Worm (Caenorhabditis elegans) whole organism, L4 larva: ENCODE results near the gene B0454.6.
A peak's percentile ranks its signal among the peaks of the same experiment; 100 is the strongest.

Experiments used
- F37D6.2 ChIP-seq: sonication (generic microtip); optimal IDR thresholded peaks from 2 replicates; lab custom pipeline; 2016; ENCODE audit warnings: mild to moderate bottlenecking, missing genetic modification characterization, missing compliant biosample characterization
- F49E8.2 ChIP-seq: sonication (generic microtip); optimal IDR thresholded peaks from 2 replicates; lab custom pipeline; 2016; ENCODE audit warnings: missing compliant biosample characterization, mild to moderate bottlenecking, missing genetic modification characterization, borderline replicate concordance
- R02D3.7 ChIP-seq: fragments of 150-350 bp; sonication (generic microtip); optimal IDR thresholded peaks from 3 replicates; lab custom pipeline; 2014; ENCODE audit warnings: missing biosample characterization, missing genetic modification characterization
- T26A8.4 ChIP-seq: fragments of 200-800 bp; sonication (Bioruptor generic); IDR thresholded peaks from 2 replicates; pipeline ENCODE4 v1.3.6; 2022; ENCODE audit warnings: missing genetic modification characterization, missing compliant biosample characterization
- ZK546.5 ChIP-seq, 2 experiments: sonication (generic microtip); optimal IDR thresholded peaks; 2 replicates each; lab custom pipeline; 2017; ENCODE audit warnings: missing biosample characterization in 2 of 2, missing genetic modification characterization in 2 of 2
- aha-1 ChIP-seq: fragments of 150-350 bp; peaks from one replicate; lab custom pipeline; 2014; ENCODE audit warnings: missing biosample characterization, missing genetic modification characterization
- ceh-44 ChIP-seq: fragments of 200-800 bp; sonication (Bioruptor generic); IDR thresholded peaks from 2 replicates; pipeline ENCODE4 v1.3.6; 2022; ENCODE audit warnings: missing genetic modification reagents, missing genetic modification characterization, missing compliant biosample characterization
- cey-2 ChIP-seq: sonication (generic microtip); optimal IDR thresholded peaks from 3 replicates; lab custom pipeline; 2017; ENCODE audit warnings: missing genetic modification characterization, mild to moderate bottlenecking, missing compliant biosample characterization, antibody characterized with exemption, borderline replicate concordance; ENCODE audit not compliant: insufficient read depth
- daf-12 ChIP-seq: fragments of 150-350 bp; optimal IDR thresholded peaks from 2 replicates; lab custom pipeline; 2014; ENCODE audit warnings: missing biosample characterization, missing genetic modification reagents, missing genetic modification characterization
- daf-19 ChIP-seq: fragments of 200-800 bp; sonication (Bioruptor generic); conservative IDR thresholded peaks from 2 replicates; pipeline ENCODE4 v1.3.6; 2022; ENCODE audit warnings: missing genetic modification characterization, missing compliant biosample characterization
- dmd-8 ChIP-seq: fragments of 200-800 bp; sonication (Bioruptor generic); IDR thresholded peaks from 2 replicates; pipeline ENCODE4 v1.3.6; 2022; ENCODE audit warnings: missing genetic modification characterization, missing compliant biosample characterization
- dmd-9 ChIP-seq: fragments of 200-800 bp; sonication (Bioruptor generic); IDR thresholded peaks from 2 replicates; pipeline ENCODE4 v1.3.6; 2022; ENCODE audit warnings: missing genetic modification reagents, missing genetic modification characterization, missing compliant biosample characterization
- duxl-1 ChIP-seq: sonication (generic microtip); optimal IDR thresholded peaks from 2 replicates; lab custom pipeline; 2016; ENCODE audit warnings: mild to moderate bottlenecking, missing genetic modification characterization, moderate library complexity, missing compliant biosample characterization; ENCODE audit not compliant: poor library complexity
- egl-27 ChIP-seq: sonication (generic microtip); optimal IDR thresholded peaks from 3 replicates; lab custom pipeline; 2017; ENCODE audit warnings: missing biosample characterization, missing genetic modification reagents, missing genetic modification characterization
- fkh-10 ChIP-seq: fragments of 150-350 bp; optimal IDR thresholded peaks from 2 replicates; lab custom pipeline; 2014; ENCODE audit warnings: missing biosample characterization, missing genetic modification reagents, missing genetic modification characterization
- hlh-30 ChIP-seq: sonication (generic microtip); optimal IDR thresholded peaks from 2 replicates; lab custom pipeline; 2017; ENCODE audit warnings: antibody characterized with exemption, mild to moderate bottlenecking, missing genetic modification characterization, missing compliant biosample characterization; ENCODE audit not compliant: insufficient read depth
- hmg-1.1 ChIP-seq: fragments of 200-800 bp; sonication (Bioruptor generic); IDR thresholded peaks from 2 replicates; pipeline ENCODE4 v1.3.6; 2022; ENCODE audit warnings: missing genetic modification reagents, missing genetic modification characterization, missing compliant biosample characterization
- lim-7 ChIP-seq: fragments of 200-800 bp; sonication (Bioruptor generic); IDR thresholded peaks from 2 replicates; pipeline ENCODE4 v1.3.6; 2022; ENCODE audit warnings: missing genetic modification characterization, missing compliant biosample characterization
- lin-1 ChIP-seq: fragments of 200-800 bp; sonication (Bioruptor generic); IDR thresholded peaks from 2 replicates; pipeline ENCODE4 v1.3.6; 2022; ENCODE audit warnings: missing genetic modification reagents, missing genetic modification characterization, missing compliant biosample characterization
- lin-13 ChIP-seq: fragments of 150-350 bp; optimal IDR thresholded peaks from 2 replicates; lab custom pipeline; 2014; ENCODE audit warnings: missing biosample characterization, missing genetic modification reagents, missing genetic modification characterization
- madf-5 ChIP-seq, 2 experiments: fragments of 200-800 bp; sonication (Bioruptor generic); IDR thresholded peaks; 2 replicates each; pipeline ENCODE4 v1.3.6; 2022; ENCODE audit warnings: missing compliant biosample characterization in 2 of 2, missing genetic modification characterization in 2 of 2
- mdt-29 ChIP-seq: fragments of 200-800 bp; sonication (Bioruptor generic); IDR thresholded peaks from 2 replicates; pipeline ENCODE4 v1.3.6; 2022; ENCODE audit warnings: missing genetic modification reagents, missing genetic modification characterization, missing compliant biosample characterization
- mxl-3 ChIP-seq: fragments of 200-800 bp; sonication (Bioruptor generic); optimal IDR thresholded peaks from 2 replicates; lab custom pipeline; 2018; ENCODE audit warnings: mild to moderate bottlenecking, missing genetic modification characterization, missing compliant biosample characterization
- nhr-102 ChIP-seq: sonication (generic microtip); optimal IDR thresholded peaks from 2 replicates; lab custom pipeline; 2016; ENCODE audit warnings: mild to moderate bottlenecking, missing genetic modification characterization, moderate library complexity, missing compliant biosample characterization
- nhr-28 ChIP-seq: fragments of 150-350 bp; optimal IDR thresholded peaks from 2 replicates; lab custom pipeline; 2014; ENCODE audit warnings: missing biosample characterization, missing genetic modification characterization
- nhr-42 ChIP-seq: fragments of 200-800 bp; sonication (Bioruptor generic); IDR thresholded peaks from 2 replicates; pipeline ENCODE4 v1.3.6; 2022; ENCODE audit warnings: missing genetic modification characterization, missing compliant biosample characterization
- nhr-48 ChIP-seq: sonication (generic microtip); optimal IDR thresholded peaks from 2 replicates; lab custom pipeline; 2016; ENCODE audit warnings: mild to moderate bottlenecking, missing genetic modification characterization, missing compliant biosample characterization
- saeg-2 ChIP-seq: fragments of 200-800 bp; sonication (Bioruptor generic); IDR thresholded peaks from 2 replicates; pipeline ENCODE4 v1.3.6; 2022; ENCODE audit warnings: missing genetic modification reagents, missing genetic modification characterization, missing compliant biosample characterization
- set-16 ChIP-seq: fragments of 200-800 bp; sonication (Bioruptor generic); IDR thresholded peaks from 2 replicates; pipeline ENCODE4 v1.3.6; 2022; ENCODE audit warnings: missing genetic modification reagents, missing genetic modification characterization, missing compliant biosample characterization
- skn-1 ChIP-seq: fragments of 150-350 bp; optimal IDR thresholded peaks from 2 replicates; lab custom pipeline; 2014; ENCODE audit warnings: missing biosample characterization, missing genetic modification characterization
- snpc-1.2 ChIP-seq: fragments of 200-800 bp; sonication (Bioruptor generic); IDR thresholded peaks from 2 replicates; pipeline ENCODE4 v1.3.6; 2022; ENCODE audit warnings: missing genetic modification reagents, missing genetic modification characterization, missing compliant biosample characterization
- snpc-4 ChIP-seq: fragments of 150-350 bp; optimal IDR thresholded peaks from 2 replicates; lab custom pipeline; 2014; ENCODE audit warnings: missing biosample characterization, missing genetic modification characterization
- zag-1 ChIP-seq: fragments of 150-350 bp; optimal IDR thresholded peaks from 2 replicates; lab custom pipeline; 2014; ENCODE audit warnings: missing biosample characterization, missing genetic modification characterization
- zip-11 ChIP-seq: fragments of 200-800 bp; sonication (Bioruptor generic); IDR thresholded peaks from 2 replicates; pipeline ENCODE4 v1.3.6; 2022; ENCODE audit warnings: missing genetic modification characterization, missing compliant biosample characterization

B0454.6 gene

DNA sequence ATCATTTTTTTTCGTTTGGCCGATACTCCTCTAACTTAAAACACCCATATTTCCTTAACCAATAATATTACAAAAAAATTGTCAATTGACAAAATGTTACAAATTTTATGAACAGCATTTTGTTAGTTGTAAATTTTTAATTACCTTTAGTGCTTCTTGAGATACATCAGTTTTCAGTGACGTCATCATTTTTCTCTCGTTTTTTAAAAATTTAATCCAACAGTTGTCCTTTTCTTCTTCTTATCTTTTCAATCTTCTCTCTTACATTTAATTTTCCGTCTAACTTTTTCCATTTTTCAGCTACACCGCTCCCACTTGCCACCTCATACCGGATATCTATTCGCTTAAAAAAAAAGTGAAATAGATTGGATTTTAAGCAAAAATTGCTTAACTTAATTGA is 35.9 kb upstream of the B0454.6 start, which contains the start of gene lido-8:
Gene lido-8, plus strand, starts transcription at position 301 of the 400 bp plus-strand sequence.
- TF ChIP-seq zip-11 (GFP tag; lab: Robert Waterston, UW) (no peak), daf-12 (tag; lab: Kevin White, UChicago) (no peak), aha-1 (tag; lab: Kevin White, UChicago) (peak; percentile 52), saeg-2 (GFP tag; lab: Robert Waterston, UW) (no peak), ceh-44 (GFP tag; lab: Robert Waterston, UW) (no peak)

- TF ChIP-seq duxl-1 (tag; lab: Kevin White, UChicago) = peak; percentile 16
- TF ChIP-seq ZK546.5 (tag; optimal IDR thresholded peaks at IDR 0.05; lab: Kevin White, UChicago) = no peak
Measured at ce11 chrII:2997828-2998441, 34.6 kb upstream of the B0454.6 start.

DNA sequence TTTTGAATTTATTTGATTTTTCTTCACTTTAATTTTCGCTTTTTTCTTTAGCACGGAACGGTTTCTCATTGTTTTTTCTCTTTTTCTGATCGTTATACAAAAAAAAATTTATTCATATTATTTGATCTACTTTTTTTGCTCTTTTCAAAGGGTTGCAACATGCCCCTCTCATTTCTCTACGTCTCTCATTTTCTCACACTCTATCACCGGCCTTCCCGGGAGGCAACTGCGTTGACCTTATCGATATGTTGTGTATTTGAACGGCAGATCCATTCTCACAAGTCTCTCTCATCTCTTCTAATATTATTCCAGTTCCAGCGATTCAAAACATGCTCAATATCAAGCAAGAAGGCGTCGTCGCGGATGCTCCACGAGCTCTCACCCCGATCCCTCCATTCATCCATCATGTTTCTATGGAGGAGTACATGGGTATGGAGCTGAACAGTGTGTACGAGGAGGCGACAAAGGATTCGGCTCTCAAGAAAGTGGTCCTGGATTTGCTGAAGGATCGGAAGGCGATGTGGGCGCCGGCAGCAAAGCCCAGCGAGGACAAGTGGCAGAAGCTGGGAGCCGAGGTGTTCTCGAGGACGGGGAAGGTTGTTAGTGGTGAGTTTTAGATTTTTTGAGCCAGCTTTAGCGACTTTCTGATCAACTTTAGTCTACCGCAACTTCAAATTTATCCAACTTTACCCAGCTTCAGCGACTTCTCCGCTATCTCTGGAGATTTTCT is 31.9 kb upstream of the B0454.6 start, which contains the start of gene lido-9:
Gene lido-9, plus strand, starts transcription at position 234 of the 730 bp plus-strand sequence.
- TF ChIP-seq lim-7 (GFP tag; lab: Robert Waterston, UW) (no peak), lin-1 (GFP tag; lab: Robert Waterston, UW) (no peak), hlh-30 (tag; lab: Kevin White, UChicago) (no peak), snpc-1.2 (GFP tag; lab: Robert Waterston, UW) (no peak), mdt-29 (GFP tag; lab: Robert Waterston, UW) (no peak), R02D3.7 (tag; lab: Kevin White, UChicago) (no peak), nhr-28 (tag; lab: Kevin White, UChicago) (no peak), T26A8.4 (GFP tag; lab: Robert Waterston, UW) (no peak), ceh-44 (GFP tag; lab: Robert Waterston, UW) (no peak), daf-19 (GFP tag; lab: Robert Waterston, UW) (no peak), nhr-48 (tag; lab: Kevin White, UChicago) (no peak), fkh-10 (GFP tag; lab: Kevin White, UChicago) (no peak), dmd-8 (GFP tag; lab: Robert Waterston, UW) (0 out of 2 replicates have a peak, but pooled peaks have one; percentile 4), hmg-1.1 (GFP tag; lab: Robert Waterston, UW) (no peak), set-16 (GFP tag; lab: Robert Waterston, UW) (peak; percentile 67), mxl-3 (GFP tag; lab: Kevin White, UChicago) (no peak), F49E8.2 (tag; lab: Kevin White, UChicago) (no peak), duxl-1 (tag; lab: Kevin White, UChicago) (peak; percentile 38), lin-13 (no peak)

DNA sequence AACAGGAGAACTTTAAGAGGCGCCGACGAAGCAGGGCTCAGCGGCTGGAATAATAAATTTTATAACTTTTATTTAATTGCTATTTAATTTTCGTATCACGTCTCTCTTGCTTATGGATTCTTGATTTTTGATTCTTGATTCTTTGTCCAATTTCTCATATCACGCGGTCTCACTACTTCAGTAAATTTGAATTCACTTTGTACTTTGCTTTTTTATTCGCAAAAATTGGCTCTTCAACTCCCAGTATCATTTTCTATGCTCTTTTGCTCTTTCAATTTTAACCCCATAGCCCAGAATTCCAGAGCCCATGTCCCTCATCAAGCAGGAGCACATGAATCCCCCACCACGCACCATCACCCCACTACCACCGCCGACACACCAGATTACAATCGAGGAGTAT is 30.4 kb upstream of the B0454.6 start, which contains the start of gene lido-10:
Gene lido-10, plus strand, starts transcription at position 301 of the 400 bp plus-strand sequence.
- TF ChIP-seq snpc-4 (tag; lab: Kevin White, UChicago) (no peak), F37D6.2 (tag; lab: Kevin White, UChicago) (no peak)

- TF ChIP-seq egl-27 = no peak
- no peak for TF ChIP-seq daf-12 (tag; lab: Kevin White, UChicago)
- TF ChIP-seq nhr-28 (tag; lab: Kevin White, UChicago) = no peak
- no peak for TF ChIP-seq lim-7 (GFP tag; lab: Robert Waterston, UW)
- TF ChIP-seq cey-2 (tag; lab: Kevin White, UChicago) = no peak
- no peak for TF ChIP-seq nhr-42 (GFP tag; lab: Robert Waterston, UW)
- TF ChIP-seq dmd-9 (GFP tag; lab: Robert Waterston, UW) = no peak
- TF ChIP-seq nhr-102 = no peak
- no peak for TF ChIP-seq zag-1 (tag; lab: Kevin White, UChicago)
- TF ChIP-seq skn-1 (tag; lab: Kevin White, UChicago) = no peak
- no peak for TF ChIP-seq zip-11 (GFP tag; lab: Robert Waterston, UW)
- TF ChIP-seq madf-5 (GFP tag; IDR thresholded peaks at IDR 0.05; lab: Robert Waterston, UW) = no peak
Measured at ce11 chrII:3003667-3004066, 28.9 kb upstream of the B0454.6 start, which contains the start of gene lido-11. TSS of gene lido-11 (plus strand) at chrII:3003967.
